Fruit fly (Drosophila melanogaster): ENCODE measurements around the gene Wdr24.

The Wdr24 gene

dm6 chr3R:29781874-29782273, 37.0 kb upstream of the Wdr24 start:
- TF ChIP-seq Rel (GFP tag; optimal IDR thresholded peaks at IDR 0.05) (no peak), Rel (tag; optimal IDR thresholded peaks at IDR 0.05) (peak; percentile 95), woc (GFP tag; optimal IDR thresholded peaks at IDR 0.05) (no peak)

- TF ChIP-seq Hr83 (GFP tag; optimal IDR thresholded peaks at IDR 0.05; ENCODE audit: poor library complexity, severe bottlenecking): peak; percentile 36
- TF ChIP-seq N (GFP tag; optimal IDR thresholded peaks at IDR 0.05): no peak
- peak; percentile 33 for TF ChIP-seq h (GFP tag; optimal IDR thresholded peaks at IDR 0.05)
- no peak for TF ChIP-seq Rel (GFP tag; optimal IDR thresholded peaks at IDR 0.05)
- peak; percentile 63 for TF ChIP-seq Rel (tag; optimal IDR thresholded peaks at IDR 0.05)
- no peak for TF ChIP-seq Hnf4 (GFP tag; optimal IDR thresholded peaks at IDR 0.05)
These were observed 35.6 kb upstream of the Wdr24 start, which contains the start of gene fig for dm6 chr3R:29780402-29781029. Gene fig, minus strand, starts transcription at chr3R:29780452.

- TF ChIP-seq Mio (GFP tag; optimal IDR thresholded peaks at IDR 0.05) (no peak), foxo (GFP tag; optimal IDR thresholded peaks at IDR 0.05) (peak in 1 of 2 experiments; percentile 6), Vsx2 (GFP tag; optimal IDR thresholded peaks at IDR 0.05; ENCODE audit: partially characterized antibody) (no peak)
These were observed 34.0 kb upstream of the Wdr24 start for dm6 chr3R:29778985-29779298.

dm6 chr3R:29778139-29778984, 33.5 kb upstream of the Wdr24 start:
- TF ChIP-seq sage (GFP tag; optimal IDR thresholded peaks at IDR 0.05): no peak
- TF ChIP-seq usp (GFP tag; optimal IDR thresholded peaks at IDR 0.05): no peak
- peak; percentile 17 for TF ChIP-seq Sp1 (GFP tag; optimal IDR thresholded peaks at IDR 0.05)
- TF ChIP-seq Abd-B (GFP tag; optimal IDR thresholded peaks at IDR 0.05): no peak
- TF ChIP-seq h (GFP tag; optimal IDR thresholded peaks at IDR 0.05): peak; percentile 33
- peak; percentile 86 for TF ChIP-seq woc (GFP tag; optimal IDR thresholded peaks at IDR 0.05)
- peak; percentile 34 for TF ChIP-seq psq (GFP tag; optimal IDR thresholded peaks at IDR 0.05)
- TF ChIP-seq Hr83 (GFP tag; optimal IDR thresholded peaks at IDR 0.05; ENCODE audit: poor library complexity, severe bottlenecking): no peak
- TF ChIP-seq foxo (GFP tag; optimal IDR thresholded peaks at IDR 0.05): peak in 1 of 2 experiments; percentile 45
- TF ChIP-seq pan (optimal IDR thresholded peaks at IDR 0.05): peak; percentile 38
- TF ChIP-seq rgr (GFP tag; optimal IDR thresholded peaks at IDR 0.05): peak; percentile 41
- TF ChIP-seq br (GFP tag; optimal IDR thresholded peaks at IDR 0.05): peak; percentile 53
- TF ChIP-seq Hnf4 (GFP tag; optimal IDR thresholded peaks at IDR 0.05): no peak
- TF ChIP-seq OdsH (GFP tag; optimal IDR thresholded peaks at IDR 0.05): peak; percentile 29
- TF ChIP-seq Rel (GFP tag; optimal IDR thresholded peaks at IDR 0.05): no peak
- peak; percentile 83 for TF ChIP-seq Rel (tag; optimal IDR thresholded peaks at IDR 0.05)
- TF ChIP-seq Hr78 (GFP tag; optimal IDR thresholded peaks at IDR 0.05): no peak
- TF ChIP-seq Dfd (GFP tag; optimal IDR thresholded peaks at IDR 0.05): peak; percentile 57
- TF ChIP-seq Dif (GFP tag; optimal IDR thresholded peaks at IDR 0.05; ENCODE audit: partially characterized antibody): no peak
- peak; percentile 0 for TF ChIP-seq brk (GFP tag; optimal IDR thresholded peaks at IDR 0.05)
- peak; percentile 28 for TF ChIP-seq HLH106 (tag; optimal IDR thresholded peaks at IDR 0.05)
- TF ChIP-seq dmrt93B (GFP tag; optimal IDR thresholded peaks at IDR 0.05): peak; percentile 14
- TF ChIP-seq ey (GFP tag; optimal IDR thresholded peaks at IDR 0.05): peak; percentile 39
- no peak for TF ChIP-seq CG32264 (GFP tag; optimal IDR thresholded peaks at IDR 0.05)
- TF ChIP-seq Jra (GFP tag; optimal IDR thresholded peaks at IDR 0.05): peak; percentile 49
- TF ChIP-seq fru (GFP tag; optimal IDR thresholded peaks at IDR 0.05): peak; percentile 54

- no peak for TF ChIP-seq sage (GFP tag; optimal IDR thresholded peaks at IDR 0.05)
- no peak for TF ChIP-seq rgr (GFP tag; optimal IDR thresholded peaks at IDR 0.05)
These were observed 32.3 kb upstream of the Wdr24 start for dm6 chr3R:29777213-29777612.

All from whole organism, wandering third instar larva.